Fruit fly (Drosophila melanogaster) ovary, adult (tissue): ENCODE results near the gene ZnT77C.

Experiments
- CG17801 ChIP-seq: fragments of 200-800 bp; optimal IDR thresholded peaks from 2 replicates; lab custom pipeline; 2019; ENCODE audit warnings: missing biosample characterization, mild to moderate bottlenecking, missing genetic modification characterization, moderate library complexity; ENCODE audit not compliant: partially characterized antibody

ZnT77C gene

dm6 chr3L:20472607-20473006 lies 22.1 kb downstream of the ZnT77C start:
- TF ChIP-seq CG17801: no peak

- no peak for TF ChIP-seq CG17801
Observed at dm6 chr3L:20471499-20472313, 23.0 kb downstream of the ZnT77C start.

- peak; percentile 2 for TF ChIP-seq CG17801
Observed at dm6 chr3L:20470991-20471498, 23.7 kb downstream of the ZnT77C start.

dm6 chr3L:20467433-20467832 lies 27.3 kb downstream of the ZnT77C start:
- no peak for TF ChIP-seq CG17801

- no peak for TF ChIP-seq CG17801
Observed at dm6 chr3L:20466599-20466998, 28.1 kb downstream of the ZnT77C start, which contains the start of gene Tdh. Gene Tdh, plus strand, starts transcription at chr3L:20466944.

- no peak for TF ChIP-seq CG17801
Observed at dm6 chr3L:20465941-20466340, 28.8 kb downstream of the ZnT77C start, which contains the start of gene CG42764. Gene CG42764, minus strand, starts transcription at chr3L:20466041.

dm6 chr3L:20464677-20465076 lies 30.0 kb downstream of the ZnT77C start, which contains the start of gene atk:
Gene atk, minus strand, starts transcription at chr3L:20464862.
- no peak for TF ChIP-seq CG17801

dm6 chr3L:20462391-20462790 lies 32.3 kb downstream of the ZnT77C start:
- no peak for TF ChIP-seq CG17801

- no peak for TF ChIP-seq CG17801
Observed at dm6 chr3L:20460383-20460782, 34.3 kb downstream of the ZnT77C start, which contains the start of gene mag. Gene mag, plus strand, starts transcription at chr3L:20460683.

dm6 chr3L:20452813-20453682 lies 41.7 kb downstream of the ZnT77C start, which contains the start of gene CG5199:
Gene CG5199, minus strand, starts transcription at chr3L:20452864.
- TF ChIP-seq CG17801: peak; percentile 67

- no peak for TF ChIP-seq CG17801
Observed at dm6 chr3L:20448773-20449172, 45.9 kb downstream of the ZnT77C start.

dm6 chr3L:20447957-20448356 lies 46.8 kb downstream of the ZnT77C start:
- no peak for TF ChIP-seq CG17801

dm6 chr3L:20447337-20447736 lies 47.4 kb downstream of the ZnT77C start:
- TF ChIP-seq CG17801: no peak

dm6 chr3L:20446030-20446429 lies 48.7 kb downstream of the ZnT77C start:
- no peak for TF ChIP-seq CG17801

dm6 chr3L:20444815-20445519 lies 49.8 kb downstream of the ZnT77C start:
- TF ChIP-seq CG17801: peak; percentile 69

- TF ChIP-seq CG17801: no peak
Observed at dm6 chr3L:20442674-20443313, 51.9 kb downstream of the ZnT77C start.
